Worm (Caenorhabditis elegans) whole organism, young adult: Measurements from ENCODE around the gene egl-8.

ENCODE experiments used
- B0019.2 ChIP-seq: fragments of 200-800 bp; sonication (Bioruptor generic); conservative IDR thresholded peaks from 2 replicates; pipeline ENCODE4 v1.3.6; 2022; ENCODE audit warnings: missing genetic modification reagents, missing genetic modification characterization, missing compliant biosample characterization
- B0261.1 ChIP-seq: sonication (generic microtip); optimal IDR thresholded peaks from 2 replicates; lab custom pipeline; 2016; ENCODE audit warnings: mild to moderate bottlenecking, missing genetic modification characterization, moderate library complexity, missing compliant biosample characterization
- B0336.3 ChIP-seq: fragments of 200-800 bp; sonication (Bioruptor generic); IDR thresholded peaks from 2 replicates; pipeline ENCODE4 v1.3.6; 2022; ENCODE audit warnings: missing genetic modification characterization, missing compliant biosample characterization
- D2030.7 ChIP-seq: fragments of 200-800 bp; sonication (Bioruptor generic); IDR thresholded peaks from 2 replicates; pipeline ENCODE4 v1.3.6; 2022; ENCODE audit warnings: missing genetic modification reagents, missing genetic modification characterization, missing compliant biosample characterization
- F10E7.11 ChIP-seq: sonication (generic microtip); optimal IDR thresholded peaks from 2 replicates; lab custom pipeline; 2017; ENCODE audit warnings: mild to moderate bottlenecking, missing genetic modification characterization, moderate library complexity, missing compliant biosample characterization
- F22D6.2 ChIP-seq: sonication (generic microtip); optimal IDR thresholded peaks from 2 replicates; lab custom pipeline; 2016; ENCODE audit warnings: mild to moderate bottlenecking, missing genetic modification characterization, missing compliant biosample characterization
- F23B12.7 ChIP-seq: sonication (generic microtip); optimal IDR thresholded peaks from 2 replicates; lab custom pipeline; 2017; ENCODE audit warnings: missing genetic modification characterization, mild to moderate bottlenecking, missing compliant biosample characterization, antibody characterized with exemption, moderate library complexity; ENCODE audit not compliant: insufficient read depth
- F37B4.10 ChIP-seq: fragments of 200-800 bp; sonication (Bioruptor generic); IDR thresholded peaks from 2 replicates; pipeline ENCODE4 v1.3.6; 2022; ENCODE audit warnings: missing genetic modification characterization, missing compliant biosample characterization
- F52B5.7 ChIP-seq: sonication (generic microtip); optimal IDR thresholded peaks from 2 replicates; lab custom pipeline; 2016; ENCODE audit warnings: mild to moderate bottlenecking, missing genetic modification characterization, missing compliant biosample characterization
- F57A8.1 ChIP-seq: fragments of 200-800 bp; sonication (Bioruptor generic); optimal IDR thresholded peaks from 2 replicates; lab custom pipeline; 2018; ENCODE audit warnings: mild to moderate bottlenecking, missing genetic modification characterization, moderate library complexity, missing compliant biosample characterization
- K11D2.4 ChIP-seq: fragments of 200-800 bp; sonication (Bioruptor generic); IDR thresholded peaks from 2 replicates; pipeline ENCODE4 v1.3.6; 2022; ENCODE audit warnings: missing genetic modification reagents, missing genetic modification characterization, missing compliant biosample characterization
- T07F8.4 ChIP-seq: sonication (generic microtip); optimal IDR thresholded peaks from 2 replicates; lab custom pipeline; 2016; ENCODE audit warnings: mild to moderate bottlenecking, missing genetic modification characterization, moderate library complexity, missing compliant biosample characterization
- Y53G8AR.9 ChIP-seq: fragments of 200-800 bp; sonication (Bioruptor generic); conservative IDR thresholded peaks from 2 replicates; pipeline ENCODE4 v1.3.6; 2022; ENCODE audit warnings: missing genetic modification reagents, missing genetic modification characterization, missing compliant biosample characterization
- ZK185.1 ChIP-seq: sonication (generic microtip); optimal IDR thresholded peaks from 2 replicates; lab custom pipeline; 2016; ENCODE audit warnings: mild to moderate bottlenecking, missing genetic modification characterization, missing compliant biosample characterization; ENCODE audit not compliant: poor library complexity, severe bottlenecking
- ama-1 ChIP-seq, 3 experiments: fragments of 150-350 bp in 1 of 3; sonication (generic microtip) in 2 of 3; optimal IDR thresholded peaks; 2 replicates each; lab custom pipeline; 2014 to 2018; ENCODE audit warnings: missing biosample characterization in 2 of 3, missing genetic modification characterization in 2 of 3, missing genetic modification reagents in 2 of 3
- atf-7 ChIP-seq: sonication (generic microtip); optimal IDR thresholded peaks from 2 replicates; lab custom pipeline; 2017; ENCODE audit warnings: mild to moderate bottlenecking, missing genetic modification characterization, missing compliant biosample characterization
- attf-5 ChIP-seq: fragments of 200-800 bp; sonication (Bioruptor generic); optimal IDR thresholded peaks from 2 replicates; lab custom pipeline; 2018; ENCODE audit warnings: mild to moderate bottlenecking, missing genetic modification characterization, missing compliant biosample characterization
- ccch-3 ChIP-seq: fragments of 200-800 bp; sonication (Bioruptor generic); optimal IDR thresholded peaks from 2 replicates; lab custom pipeline; 2018; ENCODE audit warnings: mild to moderate bottlenecking, missing genetic modification characterization, missing compliant biosample characterization
- cebp-2 ChIP-seq: fragments of 200-800 bp; sonication (Bioruptor generic); IDR thresholded peaks from 2 replicates; pipeline ENCODE4 v1.3.6; 2022; ENCODE audit warnings: missing genetic modification characterization, missing compliant biosample characterization
- ceh-100 ChIP-seq: fragments of 200-800 bp; sonication (Bioruptor generic); IDR thresholded peaks from 2 replicates; pipeline ENCODE4 v1.3.6; 2022; ENCODE audit warnings: missing genetic modification reagents, missing genetic modification characterization, missing compliant biosample characterization
- ceh-27 ChIP-seq: fragments of 200-800 bp; sonication (Bioruptor generic); optimal IDR thresholded peaks from 2 replicates; lab custom pipeline; 2018; ENCODE audit warnings: mild to moderate bottlenecking, missing genetic modification characterization, moderate library complexity, missing compliant biosample characterization
- ceh-40 ChIP-seq: fragments of 200-800 bp; sonication (Bioruptor generic); IDR thresholded peaks from 2 replicates; pipeline ENCODE4 v1.3.6; 2022; ENCODE audit warnings: missing genetic modification characterization, missing compliant biosample characterization
- ceh-58 ChIP-seq: fragments of 200-800 bp; sonication (Bioruptor generic); IDR thresholded peaks from 2 replicates; pipeline ENCODE4 v1.3.6; 2022; ENCODE audit warnings: missing genetic modification characterization, missing compliant biosample characterization
- ceh-91 ChIP-seq: fragments of 200-800 bp; sonication (Bioruptor generic); IDR thresholded peaks from 2 replicates; pipeline ENCODE4 v1.3.6; 2022; ENCODE audit warnings: missing genetic modification reagents, missing genetic modification characterization, missing compliant biosample characterization
- die-1 ChIP-seq: sonication (generic microtip); optimal IDR thresholded peaks from 2 replicates; lab custom pipeline; 2016; ENCODE audit warnings: missing genotype, mild to moderate bottlenecking, missing genetic modification characterization, missing compliant biosample characterization
- dox-1 ChIP-seq: fragments of 200-800 bp; sonication (Bioruptor generic); IDR thresholded peaks from 2 replicates; pipeline ENCODE4 v1.3.6; 2022; ENCODE audit warnings: missing genetic modification reagents, missing genetic modification characterization, missing compliant biosample characterization
- dpl-1 ChIP-seq: fragments of 150-350 bp; optimal IDR thresholded peaks from 2 replicates; lab custom pipeline; 2014; ENCODE audit warnings: missing biosample characterization, missing genetic modification reagents, missing genetic modification characterization
- egl-44 ChIP-seq: fragments of 200-800 bp; sonication (Bioruptor generic); IDR thresholded peaks from 2 replicates; pipeline ENCODE4 v1.3.6; 2022; ENCODE audit warnings: missing genetic modification reagents, missing genetic modification characterization, missing compliant biosample characterization
- egrh-3 ChIP-seq: fragments of 200-800 bp; sonication (Bioruptor generic); IDR thresholded peaks from 2 replicates; pipeline ENCODE4 v1.3.6; 2022; ENCODE audit warnings: missing genetic modification reagents, missing genetic modification characterization, missing compliant biosample characterization
- fkh-3 ChIP-seq: sonication (generic microtip); optimal IDR thresholded peaks from 2 replicates; lab custom pipeline; 2016; ENCODE audit warnings: mild to moderate bottlenecking, missing genetic modification characterization, missing compliant biosample characterization
- gei-17 ChIP-seq: fragments of 200-800 bp; sonication (Bioruptor generic); optimal IDR thresholded peaks from 2 replicates; lab custom pipeline; 2018; ENCODE audit warnings: mild to moderate bottlenecking, missing genetic modification characterization, missing compliant biosample characterization
- hlh-12 ChIP-seq: sonication (generic microtip); optimal IDR thresholded peaks from 2 replicates; lab custom pipeline; 2016; ENCODE audit warnings: missing genetic modification characterization, missing compliant biosample characterization
- let-607 ChIP-seq, 2 experiments: fragments of 200-800 bp in 1 of 2; sonication (Bioruptor generic) in 1 of 2; sonication (generic microtip) in 1 of 2; optimal IDR thresholded peaks; 2 replicates each; lab custom pipeline; 2016 to 2018; ENCODE audit warnings: mild to moderate bottlenecking in 2 of 2, missing compliant biosample characterization in 2 of 2, missing genetic modification characterization in 2 of 2, moderate library complexity in 2 of 2, missing genotype in 1 of 2
- lin-54 ChIP-seq: fragments of 200-800 bp; sonication (Bioruptor generic); optimal IDR thresholded peaks from 2 replicates; lab custom pipeline; 2018; ENCODE audit warnings: mild to moderate bottlenecking, missing genetic modification characterization, missing compliant biosample characterization
- lsy-27 ChIP-seq: sonication (generic microtip); optimal IDR thresholded peaks from 2 replicates; lab custom pipeline; 2017; ENCODE audit warnings: missing genetic modification characterization, mild to moderate bottlenecking, missing compliant biosample characterization, antibody characterized with exemption, missing genotype, borderline replicate concordance; ENCODE audit not compliant: insufficient read depth
- madf-10 ChIP-seq: sonication (generic microtip); optimal IDR thresholded peaks from 2 replicates; lab custom pipeline; 2016; ENCODE audit warnings: mild to moderate bottlenecking, missing genetic modification characterization, missing compliant biosample characterization
- madf-3 ChIP-seq: fragments of 200-800 bp; sonication (Bioruptor generic); IDR thresholded peaks from 2 replicates; pipeline ENCODE4 v1.3.6; 2022; ENCODE audit warnings: missing genetic modification reagents, missing genetic modification characterization, missing compliant biosample characterization
- mcd-1 ChIP-seq: fragments of 200-800 bp; sonication (Bioruptor generic); IDR thresholded peaks from 2 replicates; pipeline ENCODE4 v1.3.6; 2022; ENCODE audit warnings: missing genetic modification reagents, missing genetic modification characterization, missing compliant biosample characterization
- mel-28 ChIP-seq: sonication (generic microtip); optimal IDR thresholded peaks from 2 replicates; lab custom pipeline; 2016; ENCODE audit warnings: borderline replicate concordance, mild to moderate bottlenecking, missing genetic modification characterization, missing compliant biosample characterization
- mes-4 ChIP-seq: sonication (generic microtip); optimal IDR thresholded peaks from 2 replicates; lab custom pipeline; 2016; ENCODE audit warnings: missing genotype, missing genetic modification characterization, missing compliant biosample characterization
- nhr-27 ChIP-seq: fragments of 200-800 bp; sonication (Bioruptor generic); optimal IDR thresholded peaks from 2 replicates; lab custom pipeline; 2018; ENCODE audit warnings: mild to moderate bottlenecking, missing genetic modification characterization, moderate library complexity, missing compliant biosample characterization
- rcor-1 ChIP-seq: fragments of 200-800 bp; sonication (Bioruptor generic); IDR thresholded peaks from 2 replicates; pipeline ENCODE4 v1.3.6; 2022; ENCODE audit warnings: missing genetic modification reagents, missing genetic modification characterization, missing compliant biosample characterization
- sea-2 ChIP-seq: fragments of 200-800 bp; sonication (Bioruptor generic); IDR thresholded peaks from 2 replicates; pipeline ENCODE4 v1.3.6; 2022; ENCODE audit warnings: missing genetic modification characterization, missing compliant biosample characterization
- snpc-4 ChIP-seq, 5 experiments: fragments of 150-350 bp in 1 of 5; sonication (generic microtip) in 4 of 5; optimal IDR thresholded peaks; 2 replicates each; lab custom pipeline; 2014 to 2018; ENCODE audit warnings: missing genetic modification characterization in 5 of 5, missing biosample characterization in 3 of 5, antibody characterized with exemption in 2 of 5, mild to moderate bottlenecking in 2 of 5, missing compliant biosample characterization in 2 of 5, missing genotype in 2 of 5, moderate library complexity in 2 of 5, missing genetic modification reagents in 1 of 5
- somi-1 ChIP-seq: fragments of 200-800 bp; sonication (Bioruptor generic); optimal IDR thresholded peaks from 2 replicates; lab custom pipeline; 2018; ENCODE audit warnings: mild to moderate bottlenecking, missing genetic modification characterization, missing compliant biosample characterization
- ztf-18 ChIP-seq: sonication (generic microtip); optimal IDR thresholded peaks from 2 replicates; lab custom pipeline; 2016; ENCODE audit warnings: missing genotype, mild to moderate bottlenecking, missing genetic modification characterization, missing compliant biosample characterization
- ztf-26 ChIP-seq: sonication (generic microtip); optimal IDR thresholded peaks from 2 replicates; lab custom pipeline; 2017; ENCODE audit warnings: missing genetic modification characterization, missing compliant biosample characterization

Gene egl-8

ce11 chrV:8716-9246, 11.8 kb upstream of the egl-8 start, which contains the start of gene B0348.10:
Gene B0348.10, minus strand, starts transcription at chrV:8739.
- TF ChIP-seq madf-10 (tag; lab: Kevin White, UChicago) (peak; percentile 78), ceh-27 (GFP tag; lab: Kevin White, UChicago) (peak; percentile 54), ama-1 (optimal IDR thresholded peaks at IDR 0.05; lab: Kevin White, UChicago) (no peak), ama-1 (GFP tag; optimal IDR thresholded peaks at IDR 0.05; lab: Kevin White, UChicago) (no peak), die-1 (peak; percentile 9), ceh-91 (GFP tag; lab: Robert Waterston, UW) (no peak), dox-1 (GFP tag; lab: Robert Waterston, UW) (peak; percentile 84), rcor-1 (GFP tag; lab: Robert Waterston, UW) (peak; percentile 37; the same call in 1 of the 2 replicates), ztf-18 (tag; lab: Kevin White, UChicago) (peak; percentile 33), ceh-40 (GFP tag; lab: Robert Waterston, UW) (no peak), F22D6.2 (tag; lab: Kevin White, UChicago) (no peak), F10E7.11 (tag; lab: Kevin White, UChicago) (peak; percentile 39), lin-54 (GFP tag; lab: Kevin White, UChicago) (peak; percentile 31), hlh-12 (no peak), B0019.2 (no peak), madf-3 (GFP tag; lab: Robert Waterston, UW) (no peak), F37B4.10 (GFP tag; lab: Robert Waterston, UW) (0 out of 2 replicates have a peak, but pooled peaks have one; percentile 64), ccch-3 (GFP tag; lab: Kevin White, UChicago) (no peak), Y53G8AR.9 (no peak), mes-4 (tag; lab: Kevin White, UChicago) (no peak), ztf-26 (tag; lab: Kevin White, UChicago) (peak; percentile 63), let-607 (tag; optimal IDR thresholded peaks at IDR 0.05; lab: Kevin White, UChicago) (peak; percentile 26 to 49), ZK185.1 (tag; lab: Kevin White, UChicago) (peak; percentile 14), sea-2 (GFP tag; lab: Robert Waterston, UW) (no peak), lsy-27 (tag; lab: Kevin White, UChicago) (no peak), ceh-58 (GFP tag; lab: Robert Waterston, UW) (no peak), F57A8.1 (GFP tag; lab: Kevin White, UChicago) (peak; percentile 18), snpc-4 (GFP tag; optimal IDR thresholded peaks at IDR 0.05; lab: Kevin White, UChicago) (peak; percentile 72), snpc-4 (tag; optimal IDR thresholded peaks at IDR 0.05; lab: Kevin White, UChicago) (peak; percentile 27 to 70 (median 54)), F23B12.7 (tag; lab: Kevin White, UChicago) (no peak), B0261.1 (peak; percentile 1), somi-1 (peak; percentile 18), cebp-2 (GFP tag; lab: Robert Waterston, UW) (no peak), ceh-100 (GFP tag; lab: Robert Waterston, UW) (no peak), F52B5.7 (tag; lab: Kevin White, UChicago) (peak; percentile 61), nhr-27 (tag; lab: Kevin White, UChicago) (peak; percentile 5), mel-28 (no peak), attf-5 (GFP tag; lab: Kevin White, UChicago) (peak; percentile 88), T07F8.4 (peak; percentile 6), B0336.3 (GFP tag; lab: Robert Waterston, UW) (peak; percentile 74), gei-17 (GFP tag; lab: Kevin White, UChicago) (peak; percentile 49), mcd-1 (GFP tag; lab: Robert Waterston, UW) (peak; percentile 69), egl-44 (GFP tag; lab: Robert Waterston, UW) (peak; percentile 59), egrh-3 (GFP tag; lab: Robert Waterston, UW) (peak; percentile 82), dpl-1 (GFP tag; lab: Kevin White, UChicago) (peak; percentile 33), K11D2.4 (GFP tag; lab: Robert Waterston, UW) (peak; percentile 39; the same call in 1 of the 2 replicates), D2030.7 (GFP tag; lab: Robert Waterston, UW) (peak; percentile 21; the same call in 1 of the 2 replicates), fkh-3 (tag; lab: Kevin White, UChicago) (no peak), atf-7 (peak; percentile 52)
